Fruit fly (Drosophila melanogaster) whole organism, embryonic: ENCODE data around the gene CG32537.

Source experiments
- ATbp ChIP-seq: fragments of 200-800 bp; sonication (Bioruptor generic); optimal IDR thresholded peaks from 2 replicates; lab custom pipeline; 2017; ENCODE audit warnings: missing biosample characterization, mild to moderate bottlenecking, missing genetic modification characterization, missing genetic modification reagents
- Abd-B ChIP-seq: fragments of 200-800 bp; sonication (Bioruptor generic); optimal IDR thresholded peaks from 2 replicates; lab custom pipeline; 2018; ENCODE audit warnings: missing biosample characterization, mild to moderate bottlenecking, missing genetic modification characterization, moderate library complexity
- Asciz ChIP-seq: fragments of 200-800 bp; sonication (Bioruptor generic); optimal IDR thresholded peaks from 2 replicates; lab custom pipeline; 2017; ENCODE audit warnings: missing biosample characterization, mild to moderate bottlenecking, missing genetic modification characterization, missing genetic modification reagents
- Atf-2 ChIP-seq: fragments of 200-800 bp; sonication (Bioruptor generic); optimal IDR thresholded peaks from 2 replicates; lab custom pipeline; 2016; ENCODE audit warnings: missing biosample characterization, missing genetic modification characterization
- Bdp1 ChIP-seq: fragments of 200-800 bp; sonication (Bioruptor generic); optimal IDR thresholded peaks from 3 replicates; lab custom pipeline; 2016; ENCODE audit warnings: missing biosample characterization, missing genetic modification characterization
- CG10209 ChIP-seq: fragments of 200-800 bp; sonication (Bioruptor generic); optimal IDR thresholded peaks from 3 replicates; lab custom pipeline; 2017; ENCODE audit warnings: missing biosample characterization, mild to moderate bottlenecking, missing genetic modification characterization, missing genetic modification reagents
- CG10979 ChIP-seq: fragments of 200-800 bp; sonication (Bioruptor generic); optimal IDR thresholded peaks from 2 replicates; lab custom pipeline; 2018; ENCODE audit warnings: missing biosample characterization, mild to moderate bottlenecking, missing genetic modification characterization, moderate library complexity
- CG11560 ChIP-seq: fragments of 200-800 bp; sonication (Bioruptor generic); IDR thresholded peaks from 3 replicates; pipeline ENCODE4 v1.3.6; 2022; ENCODE audit warnings: missing biosample characterization, missing genetic modification characterization
- CG12219 ChIP-seq: fragments of 200-800 bp; sonication (Bioruptor generic); optimal IDR thresholded peaks from 3 replicates; lab custom pipeline; 2018; ENCODE audit warnings: missing biosample characterization, mild to moderate bottlenecking, missing genetic modification characterization
- CG12769 ChIP-seq: fragments of 200-800 bp; sonication (Bioruptor generic); optimal IDR thresholded peaks from 2 replicates; lab custom pipeline; 2019; ENCODE audit warnings: missing biosample characterization, mild to moderate bottlenecking, missing genetic modification characterization, moderate library complexity
- CG13624 ChIP-seq: fragments of 200-800 bp; sonication (Bioruptor generic); optimal IDR thresholded peaks from 2 replicates; lab custom pipeline; 2016; ENCODE audit warnings: missing biosample characterization, missing genetic modification characterization
- CG18262 ChIP-seq: fragments of 200-800 bp; optimal IDR thresholded peaks from 3 replicates; lab custom pipeline; 2019; ENCODE audit warnings: missing biosample characterization, mild to moderate bottlenecking, missing genetic modification characterization, moderate library complexity
- CG18619 ChIP-seq: fragments of 200-800 bp; sonication (Bioruptor generic); optimal IDR thresholded peaks from 3 replicates; lab custom pipeline; 2017; ENCODE audit warnings: missing biosample characterization, mild to moderate bottlenecking, missing genetic modification characterization
- CG30431 ChIP-seq: fragments of 200-800 bp; sonication (Bioruptor generic); optimal IDR thresholded peaks from 2 replicates; lab custom pipeline; 2017; ENCODE audit warnings: missing biosample characterization, missing genetic modification characterization
- CG31441 ChIP-seq: fragments of 200-800 bp; sonication (Bioruptor generic); IDR thresholded peaks from 2 replicates; pipeline ENCODE4 v1.3.6; 2022; ENCODE audit warnings: missing biosample characterization, missing genetic modification characterization
- CG6683 ChIP-seq: fragments of 200-800 bp; sonication (Bioruptor generic); optimal IDR thresholded peaks from 2 replicates; lab custom pipeline; 2017; ENCODE audit warnings: missing biosample characterization, mild to moderate bottlenecking, missing genetic modification characterization, missing genetic modification reagents
- CG7786 ChIP-seq: fragments of 200-800 bp; sonication (Bioruptor generic); optimal IDR thresholded peaks from 2 replicates; lab custom pipeline; 2016; ENCODE audit warnings: missing biosample characterization, missing genetic modification characterization
- CG7839 ChIP-seq: fragments of 200-800 bp; sonication (Bioruptor generic); optimal IDR thresholded peaks from 3 replicates; lab custom pipeline; 2018; ENCODE audit warnings: missing biosample characterization, mild to moderate bottlenecking, missing genetic modification characterization, moderate library complexity
- CG8281 ChIP-seq: fragments of 200-800 bp; sonication (Bioruptor generic); optimal IDR thresholded peaks from 2 replicates; lab custom pipeline; 2018; ENCODE audit warnings: missing biosample characterization, mild to moderate bottlenecking, missing genetic modification characterization, moderate library complexity
- Camta ChIP-seq: fragments of 200-800 bp; sonication (Bioruptor generic); optimal IDR thresholded peaks from 2 replicates; lab custom pipeline; 2016; ENCODE audit warnings: missing biosample characterization, missing genetic modification characterization
- Chrac-16 ChIP-seq: fragments of 200-800 bp; sonication (Bioruptor generic); optimal IDR thresholded peaks from 3 replicates; lab custom pipeline; 2016; ENCODE audit warnings: missing biosample characterization, missing genetic modification characterization
- Dfd ChIP-seq, 2 experiments: fragments of >200 bp; optimal IDR thresholded peaks; 2 replicates each; lab custom pipeline; 2017; ENCODE audit warnings: missing biosample characterization in 2 of 2, missing genetic modification characterization in 2 of 2
- E2f1 ChIP-seq: fragments of 200-800 bp; sonication (Bioruptor generic); IDR thresholded peaks from 2 replicates; pipeline ENCODE4 v1.3.6; 2022; ENCODE audit warnings: missing biosample characterization, missing genetic modification characterization
- Hr39 ChIP-seq: fragments of >200 bp; optimal IDR thresholded peaks from 2 replicates; lab custom pipeline; 2017
- Hsf ChIP-seq: fragments of 200-800 bp; sonication (Bioruptor generic); optimal IDR thresholded peaks from 3 replicates; lab custom pipeline; 2016; ENCODE audit warnings: missing biosample characterization, missing genetic modification characterization
- Lim3 ChIP-seq: fragments of 200-800 bp; sonication (Bioruptor generic); IDR thresholded peaks from 2 replicates; pipeline ENCODE4 v1.3.6; 2022; ENCODE audit warnings: missing biosample characterization, missing genetic modification characterization
- MBD-R2 ChIP-seq: fragments of 200-800 bp; sonication (Bioruptor generic); IDR thresholded peaks from 2 replicates; pipeline ENCODE4 v1.3.6; 2022; ENCODE audit warnings: missing biosample characterization, missing genetic modification characterization
- MESR4 ChIP-seq: fragments of 200-800 bp; sonication (Bioruptor generic); optimal IDR thresholded peaks from 2 replicates; lab custom pipeline; 2018; ENCODE audit warnings: missing biosample characterization, mild to moderate bottlenecking, missing genetic modification characterization, moderate library complexity
- Stat92E ChIP-seq, 3 experiments: fragments of >200 bp in 2 of 3; fragments of 200-800 bp in 1 of 3; sonication (Bioruptor generic) in 1 of 3; optimal IDR thresholded peaks; 2 replicates each; lab custom pipeline; 2017 to 2019; ENCODE audit warnings: missing biosample characterization in 3 of 3, missing genetic modification characterization in 3 of 3, mild to moderate bottlenecking in 1 of 3, moderate library complexity in 1 of 3
- ase ChIP-seq: fragments of 200-800 bp; sonication (Bioruptor generic); IDR thresholded peaks from 3 replicates; pipeline ENCODE4 v1.3.6; 2022; ENCODE audit warnings: missing biosample characterization, missing genetic modification characterization
- ato ChIP-seq: fragments of 200-800 bp; sonication (Bioruptor generic); IDR thresholded peaks from 2 replicates; pipeline ENCODE4 v1.3.6; 2022; ENCODE audit warnings: missing biosample characterization, missing genetic modification characterization; ENCODE audit not compliant: partially characterized antibody
- bigmax ChIP-seq: fragments of 200-800 bp; sonication (Bioruptor generic); optimal IDR thresholded peaks from 2 replicates; lab custom pipeline; 2018; ENCODE audit warnings: missing biosample characterization, mild to moderate bottlenecking, missing genetic modification characterization
- bsh ChIP-seq, 2 experiments: fragments of 200-800 bp; sonication (Bioruptor generic); optimal IDR thresholded peaks; 2 replicates each; lab custom pipeline; 2017 to 2018; ENCODE audit warnings: mild to moderate bottlenecking in 2 of 2, missing biosample characterization in 2 of 2, missing genetic modification characterization in 2 of 2, moderate library complexity in 1 of 2
- cg ChIP-seq: fragments of 200-800 bp; sonication (Bioruptor generic); optimal IDR thresholded peaks from 3 replicates; lab custom pipeline; 2019; ENCODE audit warnings: missing biosample characterization, mild to moderate bottlenecking, missing genetic modification characterization, moderate library complexity
- dati ChIP-seq: fragments of 200-800 bp; sonication (Bioruptor generic); IDR thresholded peaks from 2 replicates; pipeline ENCODE4 v1.3.6; 2022; ENCODE audit warnings: missing biosample characterization, missing genetic modification characterization
- dysf ChIP-seq: fragments of 200-800 bp; sonication (Bioruptor generic); IDR thresholded peaks from 3 replicates; pipeline ENCODE4 v1.3.6; 2022; ENCODE audit warnings: missing biosample characterization, missing genetic modification characterization
- gsb-n ChIP-seq: fragments of 200-800 bp; sonication (Bioruptor generic); optimal IDR thresholded peaks from 3 replicates; lab custom pipeline; 2018; ENCODE audit warnings: missing biosample characterization, mild to moderate bottlenecking, missing genetic modification characterization
- lbe ChIP-seq: fragments of 200-800 bp; sonication (Bioruptor generic); optimal IDR thresholded peaks from 2 replicates; lab custom pipeline; 2016; ENCODE audit warnings: missing biosample characterization, mild to moderate bottlenecking, missing genetic modification characterization
- lilli ChIP-seq: fragments of 200-800 bp; sonication (Bioruptor generic); optimal IDR thresholded peaks from 3 replicates; lab custom pipeline; 2016; ENCODE audit warnings: missing biosample characterization, missing genetic modification characterization
- nerfin-2 ChIP-seq: fragments of 200-800 bp; sonication (Bioruptor generic); IDR thresholded peaks from 2 replicates; pipeline ENCODE4 v1.3.6; 2022; ENCODE audit warnings: missing biosample characterization, missing genetic modification characterization; ENCODE audit not compliant: partially characterized antibody
- phol ChIP-seq: fragments of 200-800 bp; sonication (Bioruptor generic); optimal IDR thresholded peaks from 3 replicates; lab custom pipeline; 2018; ENCODE audit warnings: missing biosample characterization, mild to moderate bottlenecking, missing genetic modification characterization, moderate library complexity
- sd ChIP-seq: fragments of 200-800 bp; sonication (Bioruptor generic); optimal IDR thresholded peaks from 3 replicates; lab custom pipeline; 2018; ENCODE audit warnings: missing biosample characterization, mild to moderate bottlenecking, missing genetic modification characterization, moderate library complexity
- sisA ChIP-seq: fragments of 200-800 bp; sonication (Bioruptor generic); IDR thresholded peaks from 2 replicates; pipeline ENCODE4 v1.3.6; 2022; ENCODE audit warnings: missing biosample characterization, missing genetic modification characterization
- slbo ChIP-seq: fragments of 200-800 bp; sonication (Bioruptor generic); IDR thresholded peaks from 2 replicates; pipeline ENCODE4 v1.3.6; 2022; ENCODE audit warnings: missing biosample characterization, missing genetic modification characterization
- sr ChIP-seq: fragments of 200-800 bp; sonication (Bioruptor generic); IDR thresholded peaks from 3 replicates; pipeline ENCODE4 v1.3.6; 2022; ENCODE audit warnings: missing biosample characterization, missing genetic modification characterization
- stc ChIP-seq: fragments of 200-800 bp; sonication (Bioruptor generic); IDR thresholded peaks from 2 replicates; pipeline ENCODE4 v1.3.6; 2022; ENCODE audit warnings: missing biosample characterization, missing genetic modification characterization
- tgo ChIP-seq: fragments of 200-800 bp; sonication (Bioruptor generic); IDR thresholded peaks from 3 replicates; pipeline ENCODE4 v1.3.6; 2022; ENCODE audit warnings: missing biosample characterization, missing genetic modification characterization
- tin ChIP-seq: fragments of 200-800 bp; sonication (Bioruptor generic); optimal IDR thresholded peaks from 3 replicates; lab custom pipeline; 2016; ENCODE audit warnings: missing biosample characterization, missing genetic modification characterization
- ttk ChIP-seq: fragments of 200-800 bp; sonication (Bioruptor generic); IDR thresholded peaks from 2 replicates; pipeline ENCODE4 v2.1.2; 2022; ENCODE audit warnings: missing biosample characterization, missing genetic modification characterization
- yki ChIP-seq: fragments of >200 bp; optimal IDR thresholded peaks from 3 replicates; lab custom pipeline; 2018
- zfh1 ChIP-seq: fragments of 200-800 bp; sonication (Bioruptor generic); IDR thresholded peaks from 3 replicates; pipeline ENCODE4 v1.3.6; 2022; ENCODE audit warnings: missing biosample characterization, missing genetic modification characterization

The CG32537 gene

DNA sequence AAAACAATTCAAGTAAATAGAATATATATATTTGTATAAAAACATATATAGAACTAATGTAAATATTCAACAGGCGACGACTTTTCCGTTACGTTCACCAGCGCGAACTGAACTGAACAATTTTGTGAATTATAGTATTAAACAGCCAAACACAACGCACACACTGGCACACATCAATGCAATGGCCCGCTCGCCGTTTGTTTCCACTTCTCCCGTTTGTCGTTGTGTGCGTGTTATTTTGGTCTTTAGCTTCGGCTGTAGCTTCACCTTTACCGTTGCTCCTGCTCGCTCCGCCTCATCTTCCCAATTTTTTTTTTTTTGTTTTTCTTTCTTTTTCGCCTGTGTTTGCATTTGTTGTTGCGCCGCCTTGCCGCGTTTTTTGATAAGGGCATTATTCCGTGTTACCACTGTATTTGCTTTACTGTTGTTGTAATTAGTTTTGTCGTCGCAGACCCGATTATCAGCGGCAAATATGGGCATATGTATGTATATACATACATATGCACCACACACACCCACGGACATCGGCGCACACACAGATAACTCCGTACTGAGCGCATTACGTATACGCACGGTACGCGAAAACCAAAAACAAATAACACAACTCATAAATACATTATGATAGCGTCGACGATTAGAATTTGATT is 31.6 kb upstream of the CG32537 start, which contains the start of gene CG8051 (continued):
- TF ChIP-seq slbo (GFP tag; lab: Robert Waterston, UW) (no peak; the same call in 1 of the 2 replicates), cg (GFP tag; lab: Kevin White, UChicago) (peak; percentile 77), CG13624 (GFP tag; lab: Kevin White, UChicago) (no peak), sr (GFP tag; lab: Robert Waterston, UW) (no peak), Dfd (GFP tag; optimal IDR thresholded peaks at IDR 0.05; lab: Kevin White, UChicago) (no peak), nerfin-2 (GFP tag; lab: Robert Waterston, UW) (no peak), ATbp (GFP tag; lab: Kevin White, UChicago) (peak; percentile 51), CG30431 (GFP tag; lab: Kevin White, UChicago) (no peak), stc (GFP tag; lab: Robert Waterston, UW) (no peak), yki (no peak), CG12769 (tag; lab: Kevin White, UChicago) (no peak), Hr39 (no peak), CG12219 (no peak), E2f1 (GFP tag; lab: Robert Waterston, UW) (peak; percentile 42; the same call in 1 of the 2 replicates), CG7786 (no peak), lbe (GFP tag; lab: Kevin White, UChicago) (no peak), ttk (GFP tag; lab: Robert Waterston, UW) (no peak), Abd-B (GFP tag; lab: Kevin White, UChicago) (no peak), tgo (GFP tag; lab: Robert Waterston, UW) (0 out of 3 replicates have a peak, but pooled peaks have one; percentile 20), CG31441 (GFP tag; lab: Robert Waterston, UW) (0 out of 2 replicates have a peak, but pooled peaks have one; percentile 18), CG18262 (tag; lab: Kevin White, UChicago) (no peak), Camta (GFP tag; lab: Kevin White, UChicago) (peak; percentile 17), gsb-n (no peak), bsh (GFP tag; optimal IDR thresholded peaks at IDR 0.05; lab: Kevin White, UChicago) (peak in 1 of 2 experiments; percentile 0), zfh1 (GFP tag; lab: Robert Waterston, UW) (peak; percentile 53; the same call in 2 of the 3 replicates), bigmax (GFP tag; lab: Kevin White, UChicago) (no peak), Lim3 (GFP tag; lab: Robert Waterston, UW) (no peak), Asciz (GFP tag; lab: Kevin White, UChicago) (peak; percentile 14), CG11560 (tag; lab: Robert Waterston, UW) (no peak), ase (GFP tag; lab: Robert Waterston, UW) (no peak), dati (GFP tag; lab: Robert Waterston, UW) (no peak), MESR4 (GFP tag; lab: Kevin White, UChicago) (no peak), ato (GFP tag; lab: Robert Waterston, UW) (no peak), CG7839 (tag; lab: Kevin White, UChicago) (no peak), CG10209 (GFP tag; lab: Kevin White, UChicago) (peak; percentile 24), MBD-R2 (GFP tag; lab: Robert Waterston, UW) (0 out of 2 replicates have a peak, but pooled peaks have one; percentile 8), CG6683 (no peak), sd (tag; lab: Kevin White, UChicago) (no peak), CG8281 (tag; lab: Kevin White, UChicago) (no peak), tin (GFP tag; lab: Kevin White, UChicago) (no peak), CG10979 (tag; lab: Kevin White, UChicago) (no peak), Bdp1 (GFP tag; lab: Kevin White, UChicago) (no peak), Stat92E (GFP tag; optimal IDR thresholded peaks at IDR 0.05; lab: Kevin White, UChicago) (no peak), Atf-2 (no peak), CG18619 (GFP tag; lab: Kevin White, UChicago) (peak; percentile 20), sisA (GFP tag; lab: Robert Waterston, UW) (no peak), dysf (GFP tag; lab: Robert Waterston, UW) (no peak), Chrac-16 (GFP tag; lab: Kevin White, UChicago) (no peak), Hsf (GFP tag; lab: Kevin White, UChicago) (peak; percentile 22), phol (no peak), lilli (GFP tag; lab: Kevin White, UChicago) (no peak)
